Worm (Caenorhabditis elegans): ENCODE data around the gene C08E3.13.
"Not testable (repeated sequence)": the region's sequence is repeated elsewhere in the genome, so short reads cannot be mapped to it uniquely, and the experiment has no call there.

C08E3.13 gene

ce11 chrII:1646199-1646598 is 14.1 kb upstream of the C08E3.13 start, which contains the start of gene ZC204.17:
Gene ZC204.17 (minus strand): TSS chrII:1646299.
- TF ChIP-seq nhr-11 (tag; optimal IDR thresholded peaks at IDR 0.05) (no peak), lin-15B (tag; optimal IDR thresholded peaks at IDR 0.05) (no peak), jun-1 (tag; optimal IDR thresholded peaks at IDR 0.05) (no peak), daf-12 (tag; optimal IDR thresholded peaks at IDR 0.05) (no peak), snpc-4 (tag; optimal IDR thresholded peaks at IDR 0.05) (no peak), eor-1 (tag; optimal IDR thresholded peaks at IDR 0.05) (no peak), elt-1 (tag; optimal IDR thresholded peaks at IDR 0.05) (no peak), lsy-12 (tag; optimal IDR thresholded peaks at IDR 0.05) (no peak), ceh-16 (tag; optimal IDR thresholded peaks at IDR 0.05) (no peak), nhr-25 (tag; optimal IDR thresholded peaks at IDR 0.05) (no peak)

ce11 chrII:1644777-1645348 is 12.7 kb upstream of the C08E3.13 start, which contains the start of gene ZC204.6:
Gene ZC204.6 (minus strand): TSS chrII:1644827.
- TF ChIP-seq eor-1 (tag; optimal IDR thresholded peaks at IDR 0.05) (no peak), nhr-76 (tag; optimal IDR thresholded peaks at IDR 0.05) (no peak), nhr-25 (tag; optimal IDR thresholded peaks at IDR 0.05) (no peak), unc-39 (tag; optimal IDR thresholded peaks at IDR 0.05) (no peak), fkh-2 (tag; optimal IDR thresholded peaks at IDR 0.05) (no peak), nhr-67 (tag; optimal IDR thresholded peaks at IDR 0.05) (no peak), nhr-237 (tag; optimal IDR thresholded peaks at IDR 0.05) (no peak), elt-1 (tag; optimal IDR thresholded peaks at IDR 0.05) (no peak), ceh-9 (tag; optimal IDR thresholded peaks at IDR 0.05) (no peak), ztf-11 (tag; optimal IDR thresholded peaks at IDR 0.05) (no peak), egl-27 (tag; optimal IDR thresholded peaks at IDR 0.05) (no peak), nfya-1 (tag; optimal IDR thresholded peaks at IDR 0.05; ENCODE audit: insufficient read depth) (no peak), nhr-77 (tag; optimal IDR thresholded peaks at IDR 0.05) (no peak), skn-1 (tag; optimal IDR thresholded peaks at IDR 0.05) (no peak), nhr-43 (tag; optimal IDR thresholded peaks at IDR 0.05; ENCODE audit: poor library complexity, severe bottlenecking) (no peak), hmg-11 (tag; optimal IDR thresholded peaks at IDR 0.05) (no peak), ZK546.5 (tag; optimal IDR thresholded peaks at IDR 0.05) (no peak), ceh-82 (tag; optimal IDR thresholded peaks at IDR 0.05) (no peak)

- no peak for TF ChIP-seq elt-2 (tag; optimal IDR thresholded peaks at IDR 0.05)
- no peak for TF ChIP-seq pha-4 (tag; optimal IDR thresholded peaks at IDR 0.05)
These were observed 8.4 kb upstream of the C08E3.13 start, which contains the start of gene srh-72 for ce11 chrII:1640496-1640895. Gene srh-72 (minus strand): TSS chrII:1640596.

- TF ChIP-seq skn-1, aly-2, unc-39 (tag; optimal IDR thresholded peaks at IDR 0.05): not testable (repeated sequence)
These were observed 4.3 kb upstream of the C08E3.13 start, which contains the start of gene srg-20 for ce11 chrII:1636392-1636791. Gene srg-20 (plus strand): TSS chrII:1636692.

ce11 chrII:1635969-1636368 is 3.9 kb upstream of the C08E3.13 start:
- no peak for TF ChIP-seq fkh-10 (GFP tag; optimal IDR thresholded peaks at IDR 0.05)
- TF ChIP-seq nfya-1 (tag; optimal IDR thresholded peaks at IDR 0.05; ENCODE audit: insufficient read depth): no peak
- peak; percentile 47 for TF ChIP-seq pqm-1 (tag; optimal IDR thresholded peaks at IDR 0.05)
- TF ChIP-seq elt-2 (tag; optimal IDR thresholded peaks at IDR 0.05): peak; percentile 70

ce11 chrII:1633490-1633889 is 1.4 kb upstream of the C08E3.13 start, which contains the start of gene C08E3.1:
Gene C08E3.1 (plus strand): TSS chrII:1633790.
- TF ChIP-seq egl-5, nhr-28, ZK546.5 (tag; optimal IDR thresholded peaks at IDR 0.05): not testable (repeated sequence)

All from whole organism, L3 larva.